Worm (Caenorhabditis elegans) whole organism, L1 larva: ENCODE data around the gene srg-50.

Experiments
- C34B4.2 ChIP-seq: sonication (generic microtip); optimal IDR thresholded peaks from 2 replicates; lab custom pipeline; 2017; ENCODE audit warnings: mild to moderate bottlenecking, missing genetic modification characterization, missing compliant biosample characterization
- aly-2 ChIP-seq: fragments of 150-350 bp; optimal IDR thresholded peaks from 2 replicates; lab custom pipeline; 2014; ENCODE audit warnings: missing biosample characterization, missing genetic modification characterization
- ceh-8 ChIP-seq: fragments of 200-800 bp; sonication (Bioruptor generic); optimal IDR thresholded peaks from 2 replicates; lab custom pipeline; 2018; ENCODE audit warnings: mild to moderate bottlenecking, missing genetic modification characterization, moderate library complexity, missing compliant biosample characterization
- ceh-82 ChIP-seq, 3 experiments: fragments of 150-350 bp in 1 of 3; sonication (generic microtip) in 2 of 3; optimal IDR thresholded peaks; 2 replicates each; lab custom pipeline; 2014 to 2017; ENCODE audit warnings: missing biosample characterization in 3 of 3, missing genetic modification characterization in 3 of 3
- dpl-1 ChIP-seq, 3 experiments: fragments of 150-350 bp in 2 of 3; sonication (generic microtip) in 1 of 3; optimal IDR thresholded peaks; 2 replicates each; lab custom pipeline; 2014 to 2017; ENCODE audit warnings: missing biosample characterization in 3 of 3, missing genetic modification characterization in 3 of 3, missing genetic modification reagents in 3 of 3
- dsc-1 ChIP-seq: sonication (generic microtip); optimal IDR thresholded peaks from 2 replicates; lab custom pipeline; 2016; ENCODE audit warnings: mild to moderate bottlenecking, missing genetic modification characterization, missing compliant biosample characterization
- efl-1 ChIP-seq, 4 experiments: fragments of 150-350 bp; optimal IDR thresholded peaks in 3 of 4; peaks in 1 of 4; 1 replicate in 1 of 4; 2 replicates in 3 of 4; lab custom pipeline; 2014; ENCODE audit warnings: missing biosample characterization in 2 of 4, missing genetic modification characterization in 2 of 4, missing genetic modification reagents in 2 of 4
- efl-3 ChIP-seq: fragments of 200-800 bp; sonication (Bioruptor generic); optimal IDR thresholded peaks from 2 replicates; lab custom pipeline; 2018; ENCODE audit warnings: mild to moderate bottlenecking, missing genetic modification characterization, missing compliant biosample characterization
- egl-13 ChIP-seq: sonication (generic microtip); optimal IDR thresholded peaks from 2 replicates; lab custom pipeline; 2016; ENCODE audit warnings: missing genotype, missing genetic modification reagents, missing genetic modification characterization, missing compliant biosample characterization
- egl-27 ChIP-seq, 2 experiments: fragments of 150-350 bp in 1 of 2; sonication (generic microtip); optimal IDR thresholded peaks; 3 replicates each; lab custom pipeline; 2017 to 2018; ENCODE audit warnings: missing biosample characterization in 2 of 2, missing genetic modification characterization in 2 of 2, missing genetic modification reagents in 2 of 2
- elt-3 ChIP-seq, 6 experiments: fragments of 150-350 bp in 1 of 6; sonication (generic microtip); optimal IDR thresholded peaks; 2 replicates each; lab custom pipeline; 2017 to 2018; ENCODE audit warnings: missing biosample characterization in 6 of 6, missing genetic modification characterization in 6 of 6, inconsistent platforms in 1 of 6
- ets-5 ChIP-seq: fragments of 200-800 bp; sonication (Bioruptor generic); IDR thresholded peaks from 2 replicates; pipeline ENCODE4 v1.3.6; 2022; ENCODE audit warnings: missing genetic modification characterization, missing compliant biosample characterization
- fkh-10 ChIP-seq: sonication (generic microtip); optimal IDR thresholded peaks from 2 replicates; lab custom pipeline; 2017; ENCODE audit warnings: missing biosample characterization, missing genetic modification reagents, missing genetic modification characterization
- fkh-4 ChIP-seq: sonication (generic microtip); optimal IDR thresholded peaks from 2 replicates; lab custom pipeline; 2016; ENCODE audit warnings: missing compliant biosample characterization, missing genetic modification characterization, borderline replicate concordance
- fos-1 ChIP-seq: fragments of 150-350 bp; optimal IDR thresholded peaks from 2 replicates; lab custom pipeline; 2014; ENCODE audit warnings: missing biosample characterization, missing genetic modification characterization
- grh-1 ChIP-seq: fragments of 200-800 bp; sonication (Bioruptor generic); IDR thresholded peaks from 2 replicates; pipeline ENCODE4 v1.3.6; 2022; ENCODE audit warnings: missing genetic modification reagents, missing genetic modification characterization, missing compliant biosample characterization
- hlh-17 ChIP-seq: fragments of 200-800 bp; sonication (Bioruptor generic); optimal IDR thresholded peaks from 2 replicates; lab custom pipeline; 2018; ENCODE audit warnings: missing genetic modification characterization, mild to moderate bottlenecking, missing compliant biosample characterization, moderate library complexity, borderline replicate concordance
- irx-1 ChIP-seq: sonication (generic microtip); optimal IDR thresholded peaks from 2 replicates; lab custom pipeline; 2016; ENCODE audit warnings: missing genetic modification characterization, missing compliant biosample characterization
- isw-1 ChIP-seq: fragments of 200-800 bp; sonication (Bioruptor generic); IDR thresholded peaks from 2 replicates; pipeline ENCODE4 v1.3.6; 2022; ENCODE audit warnings: missing genetic modification characterization, missing compliant biosample characterization
- lin-15B ChIP-seq: fragments of 150-350 bp; sonication (generic microtip); optimal IDR thresholded peaks from 3 replicates; lab custom pipeline; 2014; ENCODE audit warnings: missing biosample characterization, missing genetic modification characterization
- lin-35 ChIP-seq, 2 experiments: fragments of 150-350 bp; optimal IDR thresholded peaks; 2 replicates each; lab custom pipeline; 2014; ENCODE audit warnings: missing biosample characterization in 2 of 2, missing genetic modification characterization in 2 of 2, missing genetic modification reagents in 2 of 2
- lin-39 ChIP-seq: fragments of 150-350 bp; optimal IDR thresholded peaks from 2 replicates; lab custom pipeline; 2014; ENCODE audit warnings: missing biosample characterization, missing genetic modification reagents, missing genetic modification characterization
- lir-3 ChIP-seq: sonication (generic microtip); optimal IDR thresholded peaks from 2 replicates; lab custom pipeline; 2016; ENCODE audit warnings: mild to moderate bottlenecking, missing genetic modification characterization, moderate library complexity, missing compliant biosample characterization; ENCODE audit not compliant: poor library complexity
- mab-9 ChIP-seq: fragments of 200-800 bp; sonication (Bioruptor generic); IDR thresholded peaks from 2 replicates; pipeline ENCODE4 v1.3.6; 2022; ENCODE audit warnings: missing genetic modification reagents, missing genetic modification characterization, missing compliant biosample characterization
- mdl-1 ChIP-seq, 2 experiments: fragments of 150-350 bp; optimal IDR thresholded peaks; 2 replicates each; lab custom pipeline; 2014 to 2017; ENCODE audit warnings: missing biosample characterization in 2 of 2, missing genetic modification characterization in 2 of 2, inconsistent platforms in 1 of 2
- mef-2 ChIP-seq: fragments of 150-350 bp; optimal IDR thresholded peaks from 2 replicates; lab custom pipeline; 2014; ENCODE audit warnings: missing biosample characterization, missing genetic modification characterization
- nhr-11 ChIP-seq: fragments of 150-350 bp; optimal IDR thresholded peaks from 2 replicates; lab custom pipeline; 2014; ENCODE audit warnings: missing biosample characterization, missing genetic modification characterization
- nhr-12 ChIP-seq: sonication (generic microtip); optimal IDR thresholded peaks from 2 replicates; lab custom pipeline; 2017; ENCODE audit warnings: missing biosample characterization, missing genetic modification characterization
- nhr-19 ChIP-seq: fragments of 200-800 bp; sonication (Bioruptor generic); conservative IDR thresholded peaks from 2 replicates; pipeline ENCODE4 v1.3.6; 2022; ENCODE audit warnings: missing genetic modification characterization, missing compliant biosample characterization
- nhr-237 ChIP-seq: fragments of 150-350 bp; optimal IDR thresholded peaks from 2 replicates; lab custom pipeline; 2014; ENCODE audit warnings: missing biosample characterization, missing genetic modification characterization
- nhr-28 ChIP-seq: fragments of 150-350 bp; optimal IDR thresholded peaks from 2 replicates; lab custom pipeline; 2014; ENCODE audit warnings: missing biosample characterization, missing genetic modification characterization
- nhr-76 ChIP-seq: sonication (generic microtip); optimal IDR thresholded peaks from 2 replicates; lab custom pipeline; 2017; ENCODE audit warnings: missing biosample characterization, missing genetic modification characterization
- nhr-84 ChIP-seq: sonication (generic microtip); optimal IDR thresholded peaks from 2 replicates; lab custom pipeline; 2017; ENCODE audit warnings: missing biosample characterization, missing genetic modification characterization
- nhr-85 ChIP-seq: sonication (generic microtip); peaks from one replicate; lab custom pipeline; 2016; ENCODE audit warnings: missing genetic modification characterization, inconsistent platforms, missing compliant biosample characterization
- nhr-90 ChIP-seq: sonication (generic microtip); optimal IDR thresholded peaks from 2 replicates; lab custom pipeline; 2016; ENCODE audit warnings: mild to moderate bottlenecking, missing genetic modification characterization, missing compliant biosample characterization; ENCODE audit not compliant: poor library complexity
- pax-3 ChIP-seq: fragments of 200-800 bp; sonication (Bioruptor generic); optimal IDR thresholded peaks from 2 replicates; lab custom pipeline; 2018; ENCODE audit warnings: mild to moderate bottlenecking, missing genetic modification characterization, moderate library complexity, missing compliant biosample characterization
- pqm-1 ChIP-seq: sonication (generic microtip); optimal IDR thresholded peaks from 3 replicates; lab custom pipeline; 2017; ENCODE audit warnings: missing biosample characterization, missing genetic modification characterization
- snpc-4 ChIP-seq: fragments of 150-350 bp; optimal IDR thresholded peaks from 2 replicates; lab custom pipeline; 2014; ENCODE audit warnings: missing biosample characterization, missing genetic modification characterization
- sox-4 ChIP-seq: sonication (generic microtip); optimal IDR thresholded peaks from 2 replicates; lab custom pipeline; 2016; ENCODE audit warnings: missing genetic modification characterization, missing compliant biosample characterization
- sptf-1 ChIP-seq: fragments of 150-350 bp; optimal IDR thresholded peaks from 2 replicates; lab custom pipeline; 2014; ENCODE audit warnings: missing biosample characterization, missing genetic modification characterization
- sup-37 ChIP-seq: fragments of 200-800 bp; sonication (Bioruptor generic); optimal IDR thresholded peaks from 2 replicates; lab custom pipeline; 2018; ENCODE audit warnings: mild to moderate bottlenecking, missing genetic modification characterization, missing compliant biosample characterization
- swsn-7 ChIP-seq: sonication (generic microtip); optimal IDR thresholded peaks from 2 replicates; lab custom pipeline; 2016; ENCODE audit warnings: missing genetic modification characterization, missing compliant biosample characterization
- tlp-1 ChIP-seq: fragments of 150-350 bp; optimal IDR thresholded peaks from 2 replicates; lab custom pipeline; 2014; ENCODE audit warnings: missing biosample characterization, missing genetic modification characterization
- unc-62 ChIP-seq: fragments of 150-350 bp; optimal IDR thresholded peaks from 2 replicates; lab custom pipeline; 2014; ENCODE audit warnings: missing biosample characterization, missing genetic modification reagents, missing genetic modification characterization
- unc-86 ChIP-seq: sonication (generic microtip); optimal IDR thresholded peaks from 2 replicates; lab custom pipeline; 2016; ENCODE audit warnings: missing genetic modification characterization, missing compliant biosample characterization
- unc-98 ChIP-seq: fragments of 200-800 bp; sonication (Bioruptor generic); IDR thresholded peaks from 2 replicates; pipeline ENCODE4 v1.3.6; 2022; ENCODE audit warnings: missing genetic modification characterization, missing compliant biosample characterization
- vab-15 ChIP-seq: sonication (generic microtip); optimal IDR thresholded peaks from 2 replicates; lab custom pipeline; 2017; ENCODE audit warnings: missing genotype, mild to moderate bottlenecking, missing genetic modification characterization, missing compliant biosample characterization
- xbp-1 ChIP-seq: sonication (generic microtip); optimal IDR thresholded peaks from 2 replicates; lab custom pipeline; 2016; ENCODE audit warnings: missing genetic modification characterization, missing compliant biosample characterization
- zag-1 ChIP-seq: fragments of 150-350 bp; optimal IDR thresholded peaks from 2 replicates; lab custom pipeline; 2014; ENCODE audit warnings: missing biosample characterization, missing genetic modification characterization
- zip-4 ChIP-seq: fragments of 200-800 bp; sonication (Bioruptor generic); optimal IDR thresholded peaks from 2 replicates; lab custom pipeline; 2018; ENCODE audit warnings: mild to moderate bottlenecking, missing genetic modification characterization, moderate library complexity, missing compliant biosample characterization
- ztf-11 ChIP-seq, 2 experiments: sonication (generic microtip); optimal IDR thresholded peaks; 2 replicates each; lab custom pipeline; 2016 to 2017; ENCODE audit warnings: missing genetic modification characterization in 2 of 2, missing biosample characterization in 1 of 2, missing compliant biosample characterization in 1 of 2
- ztf-4 ChIP-seq: fragments of 150-350 bp; optimal IDR thresholded peaks from 2 replicates; lab custom pipeline; 2014; ENCODE audit warnings: missing biosample characterization, missing genetic modification characterization

srg-50 gene

DNA sequence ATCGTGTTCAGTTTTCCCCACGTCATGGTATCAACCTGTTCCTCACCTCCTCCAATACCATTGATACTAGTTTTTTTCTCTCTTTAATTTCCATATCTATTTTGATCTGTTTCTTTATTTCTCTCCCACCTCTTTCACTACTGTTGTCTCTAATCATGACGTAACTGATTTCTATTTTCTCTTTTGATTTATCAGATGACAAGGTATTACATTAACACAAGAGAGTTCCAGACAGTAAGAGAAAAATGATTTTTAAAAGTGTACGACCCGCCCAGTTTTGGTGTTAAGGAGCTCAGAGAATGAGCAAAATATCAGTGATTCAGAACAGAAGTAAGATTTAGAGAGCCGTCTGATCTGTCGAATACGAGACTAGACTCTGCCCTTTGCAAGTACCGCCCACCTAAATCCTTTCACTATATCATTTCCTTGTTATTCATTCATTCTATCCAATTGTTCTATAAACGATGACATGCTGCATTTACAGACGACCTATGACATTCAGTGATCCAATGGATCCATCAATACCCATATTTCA is 25.2 kb downstream of the srg-50 start, which contains the start of gene nhr-105:
TSS of gene nhr-105 (plus strand) at position 485 of the 535 bp plus-strand sequence.
- TF ChIP-seq C34B4.2 (tag; lab: Kevin White, UChicago) = no peak
- TF ChIP-seq lin-39 (tag; lab: Kevin White, UChicago) = no peak
- TF ChIP-seq ets-5 (GFP tag; lab: Robert Waterston, UW) = no peak
- TF ChIP-seq pax-3 (tag; lab: Kevin White, UChicago) = peak; percentile 74
- TF ChIP-seq xbp-1 (tag; lab: Kevin White, UChicago) = peak; percentile 9
- TF ChIP-seq fkh-10 (GFP tag; lab: Kevin White, UChicago) = no peak
- no peak for TF ChIP-seq pqm-1 (tag; lab: Kevin White, UChicago)
- TF ChIP-seq lin-35 (GFP tag; optimal IDR thresholded peaks at IDR 0.05; lab: Kevin White, UChicago) = peak in 1 of 2 experiments; percentile 76
- no peak for TF ChIP-seq unc-62 (GFP tag; lab: Kevin White, UChicago)
- TF ChIP-seq ceh-82 (tag; optimal IDR thresholded peaks at IDR 0.05; lab: Kevin White, UChicago) = peak in 1 of 3 experiments; percentile 11
- no peak for TF ChIP-seq ceh-8 (GFP tag; lab: Kevin White, UChicago)
- TF ChIP-seq nhr-90 = peak; percentile 71
- TF ChIP-seq fos-1 (tag; lab: Kevin White, UChicago) = peak; percentile 82
- no peak for TF ChIP-seq fkh-4 (tag; lab: Kevin White, UChicago)
- TF ChIP-seq mab-9 (GFP tag; lab: Robert Waterston, UW) = no peak
- no peak for TF ChIP-seq hlh-17 (GFP tag; lab: Kevin White, UChicago)
- TF ChIP-seq tlp-1 (tag; lab: Kevin White, UChicago) = no peak
- no peak for TF ChIP-seq egl-13 (tag; lab: Kevin White, UChicago)
- no peak for TF ChIP-seq nhr-11 (tag; lab: Kevin White, UChicago)
- TF ChIP-seq irx-1 (tag; lab: Kevin White, UChicago) = no peak
- TF ChIP-seq sox-4 (tag; lab: Kevin White, UChicago) = no peak
- peak in 4 of 6 experiments; percentile 23 to 71 (median 65) for TF ChIP-seq elt-3 (tag; optimal IDR thresholded peaks at IDR 0.05; lab: Kevin White, UChicago)
- peak; percentile 42 for TF ChIP-seq swsn-7 (tag; lab: Kevin White, UChicago)
- TF ChIP-seq snpc-4 = no peak
- no peak for TF ChIP-seq nhr-12 (tag; lab: Kevin White, UChicago)
- TF ChIP-seq dpl-1 (GFP tag; optimal IDR thresholded peaks at IDR 0.05; lab: Kevin White, UChicago) = peak in 2 of 3 experiments; percentile 18 to 21
- TF ChIP-seq lin-15B = no peak
- TF ChIP-seq mef-2 = no peak
- TF ChIP-seq efl-1 (optimal IDR thresholded peaks at IDR 0.05; lab: Kevin White, UChicago) = peak; percentile 8 to 41
- no peak for TF ChIP-seq efl-1 (GFP tag; optimal IDR thresholded peaks at IDR 0.05 in 1 of 2; lab: Kevin White, UChicago)
- TF ChIP-seq lir-3 (tag; lab: Kevin White, UChicago) = peak; percentile 34
- peak; percentile 73 for TF ChIP-seq grh-1 (GFP tag; lab: Robert Waterston, UW)
- TF ChIP-seq vab-15 (tag; lab: Kevin White, UChicago) = no peak
- peak; percentile 96 for TF ChIP-seq nhr-85 (tag; lab: Kevin White, UChicago)
- no peak for TF ChIP-seq isw-1 (GFP tag; lab: Robert Waterston, UW)
- no peak for TF ChIP-seq ztf-11 (tag; optimal IDR thresholded peaks at IDR 0.05; lab: Kevin White, UChicago)
- no peak for TF ChIP-seq nhr-28 (tag; lab: Kevin White, UChicago)
- TF ChIP-seq aly-2 = no peak
- TF ChIP-seq nhr-84 (tag; lab: Kevin White, UChicago) = no peak
- TF ChIP-seq egl-27 (tag; optimal IDR thresholded peaks at IDR 0.05; lab: Kevin White, UChicago) = no peak
- no peak for TF ChIP-seq efl-3 (GFP tag; lab: Kevin White, UChicago)
- TF ChIP-seq nhr-237 (tag; lab: Kevin White, UChicago) = peak; percentile 26
- no peak for TF ChIP-seq zip-4
- peak; percentile 36 for TF ChIP-seq sup-37 (GFP tag; lab: Kevin White, UChicago)
- no peak for TF ChIP-seq nhr-76
- peak; percentile 86 for TF ChIP-seq nhr-19
- TF ChIP-seq sptf-1 = no peak
- peak; percentile 82 for TF ChIP-seq dsc-1 (tag; lab: Kevin White, UChicago)
- no peak for TF ChIP-seq zag-1 (tag; lab: Kevin White, UChicago)
- TF ChIP-seq mdl-1 (tag; optimal IDR thresholded peaks at IDR 0.05; lab: Kevin White, UChicago) = peak in 1 of 2 experiments; percentile 6
- peak; percentile 45 for TF ChIP-seq ztf-4 (tag; lab: Kevin White, UChicago)
- no peak for TF ChIP-seq unc-98 (GFP tag; lab: Robert Waterston, UW)
- TF ChIP-seq unc-86 (tag; lab: Kevin White, UChicago) = no peak
